Fruit fly (Drosophila melanogaster): ENCODE measurements around the gene Eig71Ef.

Gene Eig71Ef

dm6 chr3L:15704250-15704985, 47.2 kb upstream of the Eig71Ef start (continued):
- TF ChIP-seq Hand (GFP tag; optimal IDR thresholded peaks at IDR 0.05) (peak; percentile 20), E2f1 (GFP tag; IDR thresholded peaks at IDR 0.05) (no peak), GATAe (GFP tag; conservative IDR thresholded peaks at IDR 0.05) (no peak), chm (GFP tag; IDR thresholded peaks at IDR 0.05) (no peak; the same call in 1 of the 2 replicates), CG2889 (GFP tag; IDR thresholded peaks at IDR 0.05) (no peak), ewg (GFP tag; optimal IDR thresholded peaks at IDR 0.05) (peak; percentile 46), ftz-f1 (GFP tag; optimal IDR thresholded peaks at IDR 0.05) (no peak), Usf (GFP tag; optimal IDR thresholded peaks at IDR 0.05) (peak; percentile 2), D (optimal IDR thresholded peaks at IDR 0.05) (no peak), D (GFP tag; optimal IDR thresholded peaks at IDR 0.05) (peak; percentile 60), NFAT (GFP tag; IDR thresholded peaks at IDR 0.05) (no peak), sob (GFP tag; IDR thresholded peaks at IDR 0.05) (no peak; the same call in 1 of the 2 replicates), CG18764 (GFP tag; optimal IDR thresholded peaks at IDR 0.05) (peak; percentile 15), crol (GFP tag; IDR thresholded peaks at IDR 0.05) (peak; percentile 80), CG17568 (GFP tag; optimal IDR thresholded peaks at IDR 0.05) (no peak), CG3407 (GFP tag; optimal IDR thresholded peaks at IDR 0.05) (no peak), nmo (GFP tag; optimal IDR thresholded peaks at IDR 0.05) (peak; percentile 87), HLHmδ (GFP tag; optimal IDR thresholded peaks at IDR 0.05) (no peak), ci (GFP tag; IDR thresholded peaks at IDR 0.05) (0 out of 3 replicates have a peak, but pooled peaks have one; percentile 31), CG14667 (GFP tag; IDR thresholded peaks at IDR 0.05) (no peak; the same call in 1 of the 2 replicates), Atf3 (GFP tag; optimal IDR thresholded peaks at IDR 0.05) (no peak), bcd (GFP tag; optimal IDR thresholded peaks at IDR 0.05) (peak; percentile 38), chinmo (GFP tag; IDR thresholded peaks at IDR 0.05; ENCODE audit: partially characterized antibody) (0 out of 4 replicates have a peak, but pooled peaks have one; percentile 50), CG17912 (GFP tag; optimal IDR thresholded peaks at IDR 0.05) (no peak)

dm6 chr3L:15703330-15704119, 46.3 kb upstream of the Eig71Ef start:
- TF ChIP-seq prd (optimal IDR thresholded peaks at IDR 0.05) (no peak), prd (GFP tag; IDR thresholded peaks at IDR 0.05) (peak; percentile 19; the same call in 1 of the 3 replicates), D19A (tag; optimal IDR thresholded peaks at IDR 0.05) (peak; percentile 1), CG7987 (GFP tag; optimal IDR thresholded peaks at IDR 0.05) (no peak), MBD-R2 (GFP tag; IDR thresholded peaks at IDR 0.05) (no peak), D (optimal IDR thresholded peaks at IDR 0.05) (peak; percentile 93), D (GFP tag; optimal IDR thresholded peaks at IDR 0.05) (no peak), zen (tag; optimal IDR thresholded peaks at IDR 0.05) (peak; percentile 88), chm (GFP tag; IDR thresholded peaks at IDR 0.05) (no peak), bab2 (GFP tag; optimal IDR thresholded peaks at IDR 0.05) (no peak), sd (tag; optimal IDR thresholded peaks at IDR 0.05) (no peak), cad (GFP tag; optimal IDR thresholded peaks at IDR 0.05) (peak; percentile 90), tll (GFP tag; optimal IDR thresholded peaks at IDR 0.05) (peak in 1 of 2 experiments; percentile 46), twi (tag; optimal IDR thresholded peaks at IDR 0.05) (peak; percentile 80), wek (GFP tag; optimal IDR thresholded peaks at IDR 0.05) (no peak), ewg (GFP tag; optimal IDR thresholded peaks at IDR 0.05) (no peak), CG7271 (tag; optimal IDR thresholded peaks at IDR 0.05) (no peak), nmo (GFP tag; optimal IDR thresholded peaks at IDR 0.05) (no peak), ci (GFP tag; IDR thresholded peaks at IDR 0.05) (0 out of 3 replicates have a peak, but pooled peaks have one; percentile 23), CG2199 (GFP tag; IDR thresholded peaks at IDR 0.05) (peak; percentile 17; the same call in 1 of the 3 replicates), insv (GFP tag; optimal IDR thresholded peaks at IDR 0.05) (peak in 1 of 2 experiments; percentile 14), CG15011 (GFP tag; optimal IDR thresholded peaks at IDR 0.05) (no peak)

Data from whole organism, embryonic.